In genomic region chr2L:1649244-1649827, dm6 we compare ENCODE assay signal across 1 fruit fly cellular context.
TF ChIP-seq lines count a peak whose summit lies in the region.

No protein-coding gene starts in this region.

TF ChIP-seq in whole organism, embryonic, 481 proteins besides CTCF, POLR2A, EP300 and RAD21 (continued from another document and continues in another):
- TF ChIP-seq CG7556 (GFP tag; optimal IDR thresholded peaks at IDR 0.05; lab: Kevin White, UChicago) (peak; percentile 99), Sox100B (GFP tag; optimal IDR thresholded peaks at IDR 0.05; lab: Kevin White, UChicago) (peak; percentile 98), Mad (GFP tag; optimal IDR thresholded peaks at IDR 0.05; lab: Kevin White, UChicago) (peak; percentile 28), CG15011 (GFP tag; optimal IDR thresholded peaks at IDR 0.05; lab: Kevin White, UChicago) (peak; percentile 86), row (GFP tag; IDR thresholded peaks at IDR 0.05; lab: Robert Waterston, UW) (peak; percentile 95), CG10543 (GFP tag; optimal IDR thresholded peaks at IDR 0.05; lab: Kevin White, UChicago) (peak; percentile 72), Sin3A (optimal IDR thresholded peaks at IDR 0.05; lab: Kevin White, UChicago) (no peak), sug (tag; optimal IDR thresholded peaks at IDR 0.05; lab: Kevin White, UChicago) (peak; percentile 79), CG18262 (tag; optimal IDR thresholded peaks at IDR 0.05; lab: Kevin White, UChicago) (peak; percentile 93), CG16815 (GFP tag; optimal IDR thresholded peaks at IDR 0.05; lab: Kevin White, UChicago) (peak; percentile 68), lilli (GFP tag; optimal IDR thresholded peaks at IDR 0.05; lab: Kevin White, UChicago) (peak; percentile 73), CG6765 (GFP tag; optimal IDR thresholded peaks at IDR 0.05; lab: Kevin White, UChicago) (peak; percentile 88), twi (tag; optimal IDR thresholded peaks at IDR 0.05; lab: Kevin White, UChicago) (peak; percentile 60), CG2875 (GFP tag; optimal IDR thresholded peaks at IDR 0.05; lab: Kevin White, UChicago) (peak; percentile 87), crc (GFP tag; optimal IDR thresholded peaks at IDR 0.05; lab: Kevin White, UChicago) (no peak), onecut (GFP tag; IDR thresholded peaks at IDR 0.05; lab: Robert Waterston, UW) (peak; percentile 36), ssp (GFP tag; IDR thresholded peaks at IDR 0.05; lab: Robert Waterston, UW) (peak; percentile 82), Rfx (GFP tag; IDR thresholded peaks at IDR 0.05; lab: Robert Waterston, UW) (peak; percentile 96), dan (GFP tag; IDR thresholded peaks at IDR 0.05; lab: Robert Waterston, UW) (peak; percentile 57), hth (optimal IDR thresholded peaks at IDR 0.05; lab: Kevin White, UChicago) (no peak), CG13424 (tag; optimal IDR thresholded peaks at IDR 0.05; lab: Kevin White, UChicago) (peak; percentile 97), Atf-2 (GFP tag; optimal IDR thresholded peaks at IDR 0.05; lab: Kevin White, UChicago) (peak; percentile 31), CG10147 (GFP tag; optimal IDR thresholded peaks at IDR 0.05; lab: Kevin White, UChicago) (peak; percentile 92), en (GFP tag; optimal IDR thresholded peaks at IDR 0.05; lab: Kevin White, UChicago) (no peak), CG9727 (GFP tag; optimal IDR thresholded peaks at IDR 0.05; lab: Kevin White, UChicago) (peak; percentile 93), hkb (optimal IDR thresholded peaks at IDR 0.05; lab: Kevin White, UChicago) (no peak), hkb (GFP tag; IDR thresholded peaks at IDR 0.05; lab: Robert Waterston, UW) (peak; percentile 75), Fer3 (tag; optimal IDR thresholded peaks at IDR 0.05; lab: Kevin White, UChicago) (peak; percentile 92), CG6654 (GFP tag; optimal IDR thresholded peaks at IDR 0.05; lab: Kevin White, UChicago) (peak; percentile 74), CG12155 (GFP tag; optimal IDR thresholded peaks at IDR 0.05; lab: Kevin White, UChicago) (peak; percentile 81), gce (GFP tag; IDR thresholded peaks at IDR 0.05; lab: Robert Waterston, UW) (peak; percentile 73), stwl (tag; optimal IDR thresholded peaks at IDR 0.05; lab: Kevin White, UChicago) (no peak), repo (GFP tag; optimal IDR thresholded peaks at IDR 0.05; lab: Kevin White, UChicago) (peak; percentile 11), pb (GFP tag; optimal IDR thresholded peaks at IDR 0.05; lab: Kevin White, UChicago) (no peak), Myb (GFP tag; optimal IDR thresholded peaks at IDR 0.05; lab: Kevin White, UChicago) (no peak), vfl (GFP tag; optimal IDR thresholded peaks at IDR 0.05; lab: Kevin White, UChicago) (peak; percentile 38), H2.0 (GFP tag; IDR thresholded peaks at IDR 0.05; lab: Robert Waterston, UW) (peak; percentile 85), Neu2 (GFP tag; optimal IDR thresholded peaks at IDR 0.05; lab: Kevin White, UChicago; ENCODE audit: borderline replicate concordance) (no peak), Deaf1 (tag; optimal IDR thresholded peaks at IDR 0.05; lab: Kevin White, UChicago) (peak; percentile 72), CHES-1-like (GFP tag; optimal IDR thresholded peaks at IDR 0.05; lab: Kevin White, UChicago) (no peak), Xbp1 (GFP tag; optimal IDR thresholded peaks at IDR 0.05; lab: Kevin White, UChicago) (peak; percentile 85), rib (GFP tag; IDR thresholded peaks at IDR 0.05; lab: Robert Waterston, UW) (peak; percentile 79; the same call in 1 of the 2 replicates), Nf-YA (GFP tag; IDR thresholded peaks at IDR 0.05; lab: Robert Waterston, UW) (peak; percentile 64), Six4 (GFP tag; optimal IDR thresholded peaks at IDR 0.05; lab: Kevin White, UChicago) (peak; percentile 85), CG11560 (tag; IDR thresholded peaks at IDR 0.05; lab: Robert Waterston, UW) (peak; percentile 83), CG1792 (GFP tag; optimal IDR thresholded peaks at IDR 0.05; lab: Kevin White, UChicago) (no peak), CG6683 (GFP tag; optimal IDR thresholded peaks at IDR 0.05; lab: Kevin White, UChicago) (peak; percentile 95), CG15269 (tag; optimal IDR thresholded peaks at IDR 0.05; lab: Kevin White, UChicago) (peak; percentile 97), ash1 (GFP tag; optimal IDR thresholded peaks at IDR 0.05; lab: Kevin White, UChicago) (no peak), disco-r (GFP tag; optimal IDR thresholded peaks at IDR 0.05; lab: Kevin White, UChicago) (no peak), CG9215 (GFP tag; IDR thresholded peaks at IDR 0.05; lab: Robert Waterston, UW) (peak; percentile 82), zen (tag; optimal IDR thresholded peaks at IDR 0.05; lab: Kevin White, UChicago) (peak; percentile 86), CG13775 (GFP tag; optimal IDR thresholded peaks at IDR 0.05; lab: Kevin White, UChicago) (peak; percentile 82), CG8089 (GFP tag; optimal IDR thresholded peaks at IDR 0.05; lab: Kevin White, UChicago) (no peak), sisA (GFP tag; IDR thresholded peaks at IDR 0.05; lab: Robert Waterston, UW) (peak; percentile 83), sens-2 (GFP tag; IDR thresholded peaks at IDR 0.05; lab: Robert Waterston, UW) (peak; percentile 68; the same call in 1 of the 2 replicates), CG1647 (GFP tag; optimal IDR thresholded peaks at IDR 0.05; lab: Kevin White, UChicago) (peak; percentile 41), Hr51 (GFP tag; optimal IDR thresholded peaks at IDR 0.05; lab: Kevin White, UChicago) (peak; percentile 4 to 99), luna (GFP tag; optimal IDR thresholded peaks at IDR 0.05; lab: Kevin White, UChicago) (no peak), HmgD (GFP tag; optimal IDR thresholded peaks at IDR 0.05; lab: Kevin White, UChicago) (no peak), Dp (GFP tag; optimal IDR thresholded peaks at IDR 0.05; lab: Kevin White, UChicago) (no peak), trem (tag; optimal IDR thresholded peaks at IDR 0.05; lab: Kevin White, UChicago) (peak; percentile 87), chn (GFP tag; optimal IDR thresholded peaks at IDR 0.05; lab: Kevin White, UChicago) (peak; percentile 42), pnt (GFP tag; optimal IDR thresholded peaks at IDR 0.05; lab: Kevin White, UChicago) (peak; percentile 40), amos (GFP tag; IDR thresholded peaks at IDR 0.05; lab: Robert Waterston, UW; ENCODE audit: partially characterized antibody) (no peak; the same call in 1 of the 2 replicates), ap (GFP tag; IDR thresholded peaks at IDR 0.05; lab: Robert Waterston, UW) (peak; percentile 84), knrl (GFP tag; IDR thresholded peaks at IDR 0.05; lab: Robert Waterston, UW; ENCODE audit: partially characterized antibody) (peak; percentile 72; the same call in 2 of the 3 replicates), CG11456 (GFP tag; IDR thresholded peaks at IDR 0.05; lab: Robert Waterston, UW) (peak; percentile 94), CG32772 (GFP tag; IDR thresholded peaks at IDR 0.05; lab: Robert Waterston, UW) (peak; percentile 88), jing (GFP tag; optimal IDR thresholded peaks at IDR 0.05; lab: Kevin White, UChicago) (peak; percentile 15), CG8478 (optimal IDR thresholded peaks at IDR 0.05; lab: Kevin White, UChicago) (no peak), Doc2 (GFP tag; IDR thresholded peaks at IDR 0.05; lab: Robert Waterston, UW) (peak; percentile 4; the same call in 1 of the 2 replicates), kay (GFP tag; optimal IDR thresholded peaks at IDR 0.05; lab: Kevin White, UChicago) (peak; percentile 66), danr (GFP tag; IDR thresholded peaks at IDR 0.05; lab: Robert Waterston, UW) (peak; percentile 79), Poxn (GFP tag; IDR thresholded peaks at IDR 0.05; lab: Robert Waterston, UW) (peak; percentile 56; the same call in 1 of the 2 replicates), pum (GFP tag; optimal IDR thresholded peaks at IDR 0.05; lab: Kevin White, UChicago) (peak; percentile 32), Dfd (GFP tag; optimal IDR thresholded peaks at IDR 0.05; lab: Kevin White, UChicago) (no peak), ham (GFP tag; IDR thresholded peaks at IDR 0.05; lab: Robert Waterston, UW) (no peak), ara (GFP tag; IDR thresholded peaks at IDR 0.05; lab: Robert Waterston, UW) (peak; percentile 66), CG13624 (GFP tag; optimal IDR thresholded peaks at IDR 0.05; lab: Kevin White, UChicago) (no peak), slou (GFP tag; optimal IDR thresholded peaks at IDR 0.05; lab: Kevin White, UChicago) (peak; percentile 24), aop (GFP tag; IDR thresholded peaks at IDR 0.05; lab: Robert Waterston, UW) (peak; percentile 70), h (optimal IDR thresholded peaks at IDR 0.05; lab: Kevin White, UChicago) (no peak), CG15601 (tag; optimal IDR thresholded peaks at IDR 0.05; lab: Kevin White, UChicago) (peak; percentile 85), Aef1 (GFP tag; IDR thresholded peaks at IDR 0.05; lab: Robert Waterston, UW) (peak; percentile 94), sc (optimal IDR thresholded peaks at IDR 0.05; lab: Kevin White, UChicago) (no peak), sc (GFP tag; optimal IDR thresholded peaks at IDR 0.05; lab: Kevin White, UChicago) (peak; percentile 77), MESR4 (GFP tag; optimal IDR thresholded peaks at IDR 0.05; lab: Kevin White, UChicago) (peak; percentile 2), sima (GFP tag; optimal IDR thresholded peaks at IDR 0.05; lab: Kevin White, UChicago) (no peak), CG14667 (GFP tag; IDR thresholded peaks at IDR 0.05; lab: Robert Waterston, UW) (peak; percentile 88), CG12942 (GFP tag; optimal IDR thresholded peaks at IDR 0.05; lab: Kevin White, UChicago) (peak; percentile 74), ems (GFP tag; optimal IDR thresholded peaks at IDR 0.05; lab: Kevin White, UChicago) (peak; percentile 11), Mes4 (GFP tag; optimal IDR thresholded peaks at IDR 0.05; lab: Kevin White, UChicago) (no peak), CG18764 (GFP tag; optimal IDR thresholded peaks at IDR 0.05; lab: Kevin White, UChicago) (peak; percentile 73), nmo (GFP tag; optimal IDR thresholded peaks at IDR 0.05; lab: Kevin White, UChicago) (peak; percentile 97), CG2116 (GFP tag; optimal IDR thresholded peaks at IDR 0.05; lab: Kevin White, UChicago) (peak; percentile 57), CG33213 (GFP tag; optimal IDR thresholded peaks at IDR 0.05; lab: Kevin White, UChicago) (no peak), shn (GFP tag; optimal IDR thresholded peaks at IDR 0.05; lab: Kevin White, UChicago) (no peak), dati (GFP tag; IDR thresholded peaks at IDR 0.05; lab: Robert Waterston, UW) (peak; percentile 87), Hr39 (optimal IDR thresholded peaks at IDR 0.05; lab: Kevin White, UChicago) (no peak), CG12219 (GFP tag; optimal IDR thresholded peaks at IDR 0.05; lab: Kevin White, UChicago) (peak; percentile 72), sim (GFP tag; IDR thresholded peaks at IDR 0.05; lab: Robert Waterston, UW) (peak; percentile 73), CoRest (tag; optimal IDR thresholded peaks at IDR 0.05; lab: Kevin White, UChicago) (peak; percentile 98), dmrt11E (tag; optimal IDR thresholded peaks at IDR 0.05; lab: Kevin White, UChicago) (peak; percentile 61), gsb (GFP tag; IDR thresholded peaks at IDR 0.05; lab: Robert Waterston, UW) (peak; percentile 90), CG8388 (GFP tag; optimal IDR thresholded peaks at IDR 0.05; lab: Kevin White, UChicago) (peak; percentile 94), CG8944 (GFP tag; optimal IDR thresholded peaks at IDR 0.05; lab: Kevin White, UChicago) (peak; percentile 7), CG3838 (GFP tag; optimal IDR thresholded peaks at IDR 0.05; lab: Kevin White, UChicago) (peak; percentile 5), gsb-n (tag; optimal IDR thresholded peaks at IDR 0.05; lab: Kevin White, UChicago) (peak; percentile 89), ro (GFP tag; IDR thresholded peaks at IDR 0.05; lab: Robert Waterston, UW) (peak; percentile 66), CG13894 (tag; optimal IDR thresholded peaks at IDR 0.05; lab: Kevin White, UChicago) (peak; percentile 88), CG6175 (GFP tag; IDR thresholded peaks at IDR 0.05; lab: Robert Waterston, UW) (peak; percentile 17; the same call in 2 of the 3 replicates), CG12391 (tag; optimal IDR thresholded peaks at IDR 0.05; lab: Kevin White, UChicago) (peak; percentile 98), vvl (GFP tag; IDR thresholded peaks at IDR 0.05; lab: Robert Waterston, UW) (peak; percentile 89), CG6854 (GFP tag; optimal IDR thresholded peaks at IDR 0.05; lab: Kevin White, UChicago) (peak; percentile 92), NC2α (GFP tag; optimal IDR thresholded peaks at IDR 0.05; lab: Kevin White, UChicago) (no peak), HLH54F (GFP tag; optimal IDR thresholded peaks at IDR 0.05; lab: Kevin White, UChicago) (no peak), p53 (GFP tag; optimal IDR thresholded peaks at IDR 0.05; lab: Kevin White, UChicago) (no peak), otp (GFP tag; IDR thresholded peaks at IDR 0.05; lab: Robert Waterston, UW) (peak; percentile 89), bbx (GFP tag; IDR thresholded peaks at IDR 0.05; lab: Robert Waterston, UW; ENCODE audit: partially characterized antibody) (no peak), slbo (GFP tag; IDR thresholded peaks at IDR 0.05; lab: Robert Waterston, UW) (peak; percentile 89), Max (GFP tag; optimal IDR thresholded peaks at IDR 0.05; lab: Kevin White, UChicago) (peak; percentile 68), Bgb (GFP tag; IDR thresholded peaks at IDR 0.05; lab: Robert Waterston, UW; ENCODE audit: partially characterized antibody) (peak; percentile 69), Scr (GFP tag; IDR thresholded peaks at IDR 0.05; lab: Robert Waterston, UW; ENCODE audit: partially characterized antibody) (0 out of 2 replicates have a peak, but pooled peaks have one; percentile 14), Antp (GFP tag; optimal IDR thresholded peaks at IDR 0.05; lab: Kevin White, UChicago) (peak; percentile 60), CG10565 (GFP tag; optimal IDR thresholded peaks at IDR 0.05; lab: Kevin White, UChicago) (no peak), cad (GFP tag; optimal IDR thresholded peaks at IDR 0.05; lab: Kevin White, UChicago) (no peak), zen2 (GFP tag; IDR thresholded peaks at IDR 0.05; lab: Robert Waterston, UW; ENCODE audit: partially characterized antibody) (no peak), Elba2 (GFP tag; optimal IDR thresholded peaks at IDR 0.05; lab: Kevin White, UChicago) (no peak), zfh2 (GFP tag; optimal IDR thresholded peaks at IDR 0.05; lab: Kevin White, UChicago) (peak; percentile 22), pfk (GFP tag; optimal IDR thresholded peaks at IDR 0.05; lab: Kevin White, UChicago) (no peak), mam (GFP tag; optimal IDR thresholded peaks at IDR 0.05; lab: Kevin White, UChicago) (peak; percentile 42), CG4360 (GFP tag; IDR thresholded peaks at IDR 0.05; lab: Robert Waterston, UW) (peak; percentile 23; the same call in 1 of the 2 replicates)
